Fruit fly (Drosophila melanogaster) whole organism, embryonic: Measurements from ENCODE around the gene Gr98d.
A peak's percentile ranks its signal among the peaks of the same experiment; 100 is the strongest.

ENCODE experiments used
- B-H1 ChIP-seq: fragments of 200-800 bp; sonication (Bioruptor generic); IDR thresholded peaks from 3 replicates; pipeline ENCODE4 v1.3.6; 2022; ENCODE audit warnings: missing biosample characterization, missing genetic modification characterization
- Bgb ChIP-seq: fragments of 200-800 bp; sonication (Bioruptor generic); IDR thresholded peaks from 2 replicates; pipeline ENCODE4 v1.3.6; 2022; ENCODE audit warnings: missing biosample characterization, missing genetic modification characterization; ENCODE audit not compliant: partially characterized antibody
- Bteb2 ChIP-seq: fragments of 200-800 bp; sonication (Bioruptor generic); optimal IDR thresholded peaks from 2 replicates; lab custom pipeline; 2016; ENCODE audit warnings: missing biosample characterization, missing genetic modification characterization
- CG10431 ChIP-seq: fragments of 200-800 bp; sonication (Bioruptor generic); optimal IDR thresholded peaks from 3 replicates; lab custom pipeline; 2018; ENCODE audit warnings: missing biosample characterization, mild to moderate bottlenecking, missing genetic modification characterization
- CG10654 ChIP-seq: fragments of 200-800 bp; sonication (Bioruptor generic); optimal IDR thresholded peaks from 2 replicates; lab custom pipeline; 2016; ENCODE audit warnings: missing biosample characterization, missing genetic modification characterization
- CG11696 ChIP-seq: fragments of 200-800 bp; sonication (Bioruptor generic); IDR thresholded peaks from 2 replicates; pipeline ENCODE4 v1.3.6; 2022; ENCODE audit warnings: missing biosample characterization, missing genetic modification characterization
- CG12769 ChIP-seq: fragments of 200-800 bp; sonication (Bioruptor generic); optimal IDR thresholded peaks from 2 replicates; lab custom pipeline; 2019; ENCODE audit warnings: missing biosample characterization, mild to moderate bottlenecking, missing genetic modification characterization, moderate library complexity
- CG17328 ChIP-seq: fragments of 200-800 bp; sonication (Bioruptor generic); IDR thresholded peaks from 2 replicates; pipeline ENCODE4 v1.3.6; 2022; ENCODE audit warnings: missing biosample characterization, missing genetic modification characterization
- CG17361 ChIP-seq: fragments of 200-800 bp; sonication (Bioruptor generic); IDR thresholded peaks from 3 replicates; pipeline ENCODE4 v1.3.6; 2022; ENCODE audit warnings: missing biosample characterization, missing genetic modification characterization
- CG1792 ChIP-seq: fragments of 200-800 bp; sonication (Bioruptor generic); optimal IDR thresholded peaks from 2 replicates; lab custom pipeline; 2016; ENCODE audit warnings: missing biosample characterization, missing genetic modification characterization
- CG18619 ChIP-seq: fragments of 200-800 bp; sonication (Bioruptor generic); optimal IDR thresholded peaks from 3 replicates; lab custom pipeline; 2017; ENCODE audit warnings: missing biosample characterization, mild to moderate bottlenecking, missing genetic modification characterization
- CG2120 ChIP-seq: fragments of 200-800 bp; sonication (Bioruptor generic); optimal IDR thresholded peaks from 3 replicates; lab custom pipeline; 2016; ENCODE audit warnings: missing biosample characterization, missing genetic modification characterization
- CG30403 ChIP-seq: fragments of 200-800 bp; sonication (Bioruptor generic); optimal IDR thresholded peaks from 3 replicates; lab custom pipeline; 2016; ENCODE audit warnings: missing biosample characterization, missing genetic modification characterization
- CG3163 ChIP-seq: fragments of 200-800 bp; sonication (Bioruptor generic); optimal IDR thresholded peaks from 3 replicates; lab custom pipeline; 2016; ENCODE audit warnings: missing biosample characterization, missing genetic modification characterization
- CG32767 ChIP-seq: fragments of 200-800 bp; sonication (Bioruptor generic); IDR thresholded peaks from 2 replicates; pipeline ENCODE4 v1.3.6; 2022; ENCODE audit warnings: missing biosample characterization, missing genetic modification characterization
- CG3281 ChIP-seq: fragments of 200-800 bp; sonication (Bioruptor generic); optimal IDR thresholded peaks from 3 replicates; lab custom pipeline; 2017; ENCODE audit warnings: missing biosample characterization, mild to moderate bottlenecking, missing genetic modification characterization
- CG4328 ChIP-seq: fragments of 200-800 bp; sonication (Bioruptor generic); optimal IDR thresholded peaks from 3 replicates; lab custom pipeline; 2017; ENCODE audit warnings: missing biosample characterization, missing genetic modification reagents, missing genetic modification characterization
- CG4424 ChIP-seq: fragments of 200-800 bp; sonication (Bioruptor generic); optimal IDR thresholded peaks from 3 replicates; lab custom pipeline; 2016; ENCODE audit warnings: missing biosample characterization, missing genetic modification characterization
- CG5245 ChIP-seq: fragments of 200-800 bp; sonication (Bioruptor generic); optimal IDR thresholded peaks from 3 replicates; lab custom pipeline; 2016; ENCODE audit warnings: missing biosample characterization, missing genetic modification characterization
- CG6175 ChIP-seq: fragments of 200-800 bp; sonication (Bioruptor generic); IDR thresholded peaks from 3 replicates; pipeline ENCODE4 v1.3.6; 2022; ENCODE audit warnings: missing biosample characterization, missing genetic modification characterization
- CG6254 ChIP-seq: fragments of 200-800 bp; sonication (Bioruptor generic); optimal IDR thresholded peaks from 3 replicates; lab custom pipeline; 2017; ENCODE audit warnings: mild to moderate bottlenecking, missing biosample characterization, missing genetic modification reagents, missing genetic modification characterization
- CG8089 ChIP-seq: fragments of 200-800 bp; sonication (Bioruptor generic); optimal IDR thresholded peaks from 3 replicates; lab custom pipeline; 2016; ENCODE audit warnings: missing biosample characterization, missing genetic modification characterization
- CG9727 ChIP-seq: fragments of 200-800 bp; sonication (Bioruptor generic); optimal IDR thresholded peaks from 3 replicates; lab custom pipeline; 2017; ENCODE audit warnings: missing biosample characterization, mild to moderate bottlenecking, missing genetic modification characterization
- Dip2 ChIP-seq: fragments of 200-800 bp; sonication (Bioruptor generic); IDR thresholded peaks from 2 replicates; pipeline ENCODE4 v1.3.6; 2022; ENCODE audit warnings: missing biosample characterization, missing genetic modification characterization
- E2f1 ChIP-seq: fragments of 200-800 bp; sonication (Bioruptor generic); IDR thresholded peaks from 2 replicates; pipeline ENCODE4 v1.3.6; 2022; ENCODE audit warnings: missing biosample characterization, missing genetic modification characterization
- Eip74EF ChIP-seq, 2 experiments: fragments of 200-800 bp in 1 of 2; fragments of >200 bp in 1 of 2; sonication (Bioruptor generic) in 1 of 2; optimal IDR thresholded peaks; 2 replicates each; lab custom pipeline; 2017 to 2019; ENCODE audit warnings: missing biosample characterization in 2 of 2, missing genetic modification characterization in 2 of 2, mild to moderate bottlenecking in 1 of 2, moderate library complexity in 1 of 2
- HLH4C ChIP-seq: fragments of 200-800 bp; sonication (Bioruptor generic); IDR thresholded peaks from 3 replicates; pipeline ENCODE4 v1.3.6; 2022; ENCODE audit warnings: missing biosample characterization, missing genetic modification characterization; ENCODE audit not compliant: partially characterized antibody
- Lim3 ChIP-seq: fragments of 200-800 bp; sonication (Bioruptor generic); IDR thresholded peaks from 2 replicates; pipeline ENCODE4 v1.3.6; 2022; ENCODE audit warnings: missing biosample characterization, missing genetic modification characterization
- NfI ChIP-seq: fragments of 200-800 bp; sonication (Bioruptor generic); optimal IDR thresholded peaks from 3 replicates; lab custom pipeline; 2018; ENCODE audit warnings: missing biosample characterization, mild to moderate bottlenecking, missing genetic modification characterization, moderate library complexity
- Sox100B ChIP-seq: fragments of 200-800 bp; sonication (Bioruptor generic); optimal IDR thresholded peaks from 3 replicates; lab custom pipeline; 2018; ENCODE audit warnings: missing biosample characterization, mild to moderate bottlenecking, missing genetic modification characterization
- ab ChIP-seq: fragments of 200-800 bp; sonication (Bioruptor generic); optimal IDR thresholded peaks from 2 replicates; lab custom pipeline; 2016; ENCODE audit warnings: missing biosample characterization, missing genetic modification characterization
- ash1 ChIP-seq: fragments of 200-800 bp; sonication (Bioruptor generic); optimal IDR thresholded peaks from 2 replicates; lab custom pipeline; 2018; ENCODE audit warnings: missing biosample characterization, mild to moderate bottlenecking, missing genetic modification characterization
- btn ChIP-seq: fragments of 200-800 bp; sonication (Bioruptor generic); optimal IDR thresholded peaks from 2 replicates; lab custom pipeline; 2016; ENCODE audit warnings: missing biosample characterization, missing genetic modification characterization
- cg ChIP-seq: fragments of 200-800 bp; sonication (Bioruptor generic); optimal IDR thresholded peaks from 3 replicates; lab custom pipeline; 2019; ENCODE audit warnings: missing biosample characterization, mild to moderate bottlenecking, missing genetic modification characterization, moderate library complexity
- eyg ChIP-seq: fragments of 200-800 bp; sonication (Bioruptor generic); optimal IDR thresholded peaks from 3 replicates; lab custom pipeline; 2016; ENCODE audit warnings: missing biosample characterization, missing genetic modification characterization
- gt ChIP-seq: fragments of 200-800 bp; sonication (Bioruptor generic); IDR thresholded peaks from 2 replicates; pipeline ENCODE4 v1.3.6; 2022; ENCODE audit warnings: missing biosample characterization, missing genetic modification characterization
- ham ChIP-seq: fragments of 200-800 bp; sonication (Bioruptor generic); IDR thresholded peaks from 2 replicates; pipeline ENCODE4 v1.3.6; 2022; ENCODE audit warnings: missing biosample characterization, missing genetic modification characterization
- hth ChIP-seq: fragments of >200 bp; optimal IDR thresholded peaks from 2 replicates; lab custom pipeline; 2017; ENCODE audit warnings: inconsistent platforms
- jing ChIP-seq: fragments of 200-800 bp; sonication (Bioruptor generic); optimal IDR thresholded peaks from 2 replicates; lab custom pipeline; 2018; ENCODE audit warnings: missing biosample characterization, mild to moderate bottlenecking, missing genetic modification characterization
- luna ChIP-seq: fragments of 200-800 bp; sonication (Bioruptor generic); optimal IDR thresholded peaks from 2 replicates; lab custom pipeline; 2016; ENCODE audit warnings: missing biosample characterization, missing genetic modification characterization
- nmo ChIP-seq: fragments of 200-800 bp; sonication (Bioruptor generic); optimal IDR thresholded peaks from 2 replicates; lab custom pipeline; 2018; ENCODE audit warnings: missing biosample characterization, mild to moderate bottlenecking, missing genetic modification characterization, moderate library complexity
- oc ChIP-seq: fragments of 200-800 bp; sonication (Bioruptor generic); optimal IDR thresholded peaks from 2 replicates; lab custom pipeline; 2018; ENCODE audit warnings: missing biosample characterization, mild to moderate bottlenecking, missing genetic modification characterization, moderate library complexity
- otp ChIP-seq: fragments of 200-800 bp; sonication (Bioruptor generic); IDR thresholded peaks from 3 replicates; pipeline ENCODE4, ENCODE4 v1.3.6; 2022; ENCODE audit warnings: missing biosample characterization, missing genetic modification characterization
- repo ChIP-seq: fragments of 200-800 bp; sonication (Bioruptor generic); optimal IDR thresholded peaks from 2 replicates; lab custom pipeline; 2016; ENCODE audit warnings: missing biosample characterization, missing genetic modification characterization
- rib ChIP-seq: fragments of 200-800 bp; sonication (Bioruptor generic); IDR thresholded peaks from 2 replicates; pipeline ENCODE4 v1.3.6; 2022; ENCODE audit warnings: missing biosample characterization, missing genetic modification characterization
- sisA ChIP-seq: fragments of 200-800 bp; sonication (Bioruptor generic); IDR thresholded peaks from 2 replicates; pipeline ENCODE4 v1.3.6; 2022; ENCODE audit warnings: missing biosample characterization, missing genetic modification characterization
- slbo ChIP-seq: fragments of 200-800 bp; sonication (Bioruptor generic); IDR thresholded peaks from 2 replicates; pipeline ENCODE4 v1.3.6; 2022; ENCODE audit warnings: missing biosample characterization, missing genetic modification characterization
- stc ChIP-seq: fragments of 200-800 bp; sonication (Bioruptor generic); IDR thresholded peaks from 2 replicates; pipeline ENCODE4 v1.3.6; 2022; ENCODE audit warnings: missing biosample characterization, missing genetic modification characterization
- tgo ChIP-seq: fragments of 200-800 bp; sonication (Bioruptor generic); IDR thresholded peaks from 3 replicates; pipeline ENCODE4 v1.3.6; 2022; ENCODE audit warnings: missing biosample characterization, missing genetic modification characterization
- tio ChIP-seq: fragments of 200-800 bp; sonication (Bioruptor generic); optimal IDR thresholded peaks from 2 replicates; lab custom pipeline; 2017; ENCODE audit warnings: missing biosample characterization, missing genetic modification characterization, inconsistent platforms
- toy ChIP-seq: fragments of 200-800 bp; sonication (Bioruptor generic); IDR thresholded peaks from 2 replicates; pipeline ENCODE4 v1.3.6; 2022; ENCODE audit warnings: missing biosample characterization, missing genetic modification characterization
- tup ChIP-seq: fragments of 200-800 bp; sonication (Bioruptor generic); optimal IDR thresholded peaks from 2 replicates; lab custom pipeline; 2016; ENCODE audit warnings: missing biosample characterization, mild to moderate bottlenecking, missing genetic modification characterization, moderate library complexity

Gene Gr98d

dm6 chr3R:27581263-27581868 is 35.5 kb downstream of the Gr98d start (continued):
- peak; percentile 82 for TF ChIP-seq CG3281 (GFP tag; lab: Kevin White, UChicago)
- no peak for TF ChIP-seq ash1 (GFP tag; lab: Kevin White, UChicago)
- peak in 1 of 2 experiments; percentile 68 for TF ChIP-seq Eip74EF (GFP tag; optimal IDR thresholded peaks at IDR 0.05; lab: Kevin White, UChicago)
- no peak for TF ChIP-seq CG10431 (GFP tag; lab: Kevin White, UChicago)
- TF ChIP-seq toy (GFP tag; lab: Robert Waterston, UW): no peak
- TF ChIP-seq CG30403 (GFP tag; lab: Kevin White, UChicago): peak; percentile 45
- TF ChIP-seq Sox100B (GFP tag; lab: Kevin White, UChicago): no peak
- TF ChIP-seq Bgb (GFP tag; lab: Robert Waterston, UW): no peak
- no peak for TF ChIP-seq hth (lab: Kevin White, UChicago)
- TF ChIP-seq tup (GFP tag; lab: Kevin White, UChicago): no peak
- no peak for TF ChIP-seq tgo (GFP tag; lab: Robert Waterston, UW)
- no peak for TF ChIP-seq gt
- TF ChIP-seq ham (GFP tag; lab: Robert Waterston, UW): no peak
- TF ChIP-seq cg (GFP tag; lab: Kevin White, UChicago): no peak
- no peak for TF ChIP-seq eyg (GFP tag; lab: Kevin White, UChicago)
- no peak for TF ChIP-seq CG6175 (GFP tag; lab: Robert Waterston, UW)
- no peak for TF ChIP-seq ab (GFP tag; lab: Kevin White, UChicago)
- TF ChIP-seq B-H1 (GFP tag; lab: Robert Waterston, UW): no peak
- no peak for TF ChIP-seq jing
- peak; percentile 11 for TF ChIP-seq CG4424 (GFP tag; lab: Kevin White, UChicago)
- TF ChIP-seq Lim3 (GFP tag; lab: Robert Waterston, UW): no peak
- TF ChIP-seq CG10654 (GFP tag; lab: Kevin White, UChicago): no peak
- no peak for TF ChIP-seq rib (GFP tag; lab: Robert Waterston, UW)
- TF ChIP-seq Bteb2 (GFP tag; lab: Kevin White, UChicago): no peak
- no peak for TF ChIP-seq stc (GFP tag; lab: Robert Waterston, UW)
- peak; percentile 21 for TF ChIP-seq oc (tag; lab: Kevin White, UChicago)
- TF ChIP-seq E2f1 (GFP tag; lab: Robert Waterston, UW): no peak
- no peak for TF ChIP-seq tio (GFP tag; lab: Kevin White, UChicago)
- peak; percentile 15 for TF ChIP-seq CG9727 (GFP tag; lab: Kevin White, UChicago)
- peak; percentile 45 for TF ChIP-seq CG3163 (GFP tag; lab: Kevin White, UChicago)
- peak; percentile 37 for TF ChIP-seq CG18619 (GFP tag; lab: Kevin White, UChicago)
- peak; percentile 30 for TF ChIP-seq nmo (GFP tag; lab: Kevin White, UChicago)
- TF ChIP-seq repo (GFP tag; lab: Kevin White, UChicago): no peak
- TF ChIP-seq HLH4C (GFP tag; lab: Robert Waterston, UW): no peak
- peak; percentile 23 for TF ChIP-seq CG1792 (GFP tag; lab: Kevin White, UChicago)
- TF ChIP-seq CG2120 (GFP tag; lab: Kevin White, UChicago): peak; percentile 74
- TF ChIP-seq otp (GFP tag; lab: Robert Waterston, UW): no peak
- peak; percentile 8 for TF ChIP-seq btn
- peak; percentile 81 for TF ChIP-seq CG4328 (GFP tag; lab: Kevin White, UChicago)
- peak; percentile 63 for TF ChIP-seq NfI (GFP tag; lab: Kevin White, UChicago)
- TF ChIP-seq sisA (GFP tag; lab: Robert Waterston, UW): no peak
- TF ChIP-seq CG6254 (GFP tag; lab: Kevin White, UChicago): peak; percentile 48
- TF ChIP-seq CG17361 (GFP tag; lab: Robert Waterston, UW): no peak
- TF ChIP-seq luna (GFP tag; lab: Kevin White, UChicago): no peak
- peak; percentile 24 for TF ChIP-seq CG8089
- TF ChIP-seq CG11696 (GFP tag; lab: Robert Waterston, UW): no peak
- TF ChIP-seq CG17328: no peak
- TF ChIP-seq CG32767 (GFP tag; lab: Robert Waterston, UW): no peak
- TF ChIP-seq Dip2 (GFP tag; lab: Robert Waterston, UW): no peak
- peak; percentile 77 for TF ChIP-seq CG12769 (tag; lab: Kevin White, UChicago)
- TF ChIP-seq CG5245 (GFP tag; lab: Kevin White, UChicago): peak; percentile 16
- no peak for TF ChIP-seq slbo (GFP tag; lab: Robert Waterston, UW)
